Worm (Caenorhabditis elegans): ENCODE measurements around the gene cft-1.

cft-1 gene

ce11 chrV:5559882-5560281, 21.3 kb downstream of the cft-1 start (continued):
- TF ChIP-seq duxl-1 (tag; optimal IDR thresholded peaks at IDR 0.05; ENCODE audit: poor library complexity) (no peak), F10B5.3 (tag; optimal IDR thresholded peaks at IDR 0.05) (no peak), ceh-82 (tag; optimal IDR thresholded peaks at IDR 0.05) (no peak)

DNA sequence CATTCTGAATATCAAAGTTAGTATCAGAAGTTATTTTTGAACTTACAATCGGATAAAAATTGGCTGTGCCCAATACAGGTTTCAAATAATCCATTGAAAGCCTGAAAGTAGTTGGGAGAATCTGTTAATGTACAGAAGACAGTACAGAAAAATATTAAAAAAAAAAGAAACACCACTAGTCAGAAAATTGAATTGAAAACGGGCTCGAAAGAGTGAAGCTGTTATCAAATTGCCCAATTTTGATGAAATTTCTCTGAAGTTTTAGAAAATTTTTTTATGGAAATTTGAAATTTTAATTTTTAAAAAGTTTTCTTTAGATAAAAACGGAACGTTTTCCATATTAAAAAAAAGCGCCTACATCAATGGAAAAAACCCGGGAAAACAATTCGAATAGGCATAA, 28.5 kb downstream of the cft-1 start, which contains the start of gene C18C4.7:
Gene C18C4.7 (minus strand): TSS at position 101 of the 400 bp plus-strand sequence.
- no peak for TF ChIP-seq lir-3 (tag; optimal IDR thresholded peaks at IDR 0.05)
- no peak for TF ChIP-seq lin-29 (GFP tag; IDR thresholded peaks at IDR 0.05)
- TF ChIP-seq F26F4.8 (GFP tag; conservative IDR thresholded peaks at IDR 0.05): no peak
- no peak for TF ChIP-seq ceh-62 (tag; optimal IDR thresholded peaks at IDR 0.05)
- no peak for TF ChIP-seq duxl-1 (tag; optimal IDR thresholded peaks at IDR 0.05; ENCODE audit: poor library complexity)
- TF ChIP-seq egl-27 (tag; optimal IDR thresholded peaks at IDR 0.05): no peak
- no peak for TF ChIP-seq arid-1 (GFP tag; conservative IDR thresholded peaks at IDR 0.05)
- TF ChIP-seq hif-1 (tag; optimal IDR thresholded peaks at IDR 0.05): no peak
- TF ChIP-seq zag-1 (tag; optimal IDR thresholded peaks at IDR 0.05): no peak
- TF ChIP-seq ceh-44 (GFP tag; IDR thresholded peaks at IDR 0.05): no peak
- TF ChIP-seq zfp-3 (GFP tag; conservative IDR thresholded peaks at IDR 0.05): no peak
- no peak for TF ChIP-seq ama-1 (optimal IDR thresholded peaks at IDR 0.05)
- TF ChIP-seq unc-39 (tag; optimal IDR thresholded peaks at IDR 0.05): no peak
- TF ChIP-seq dpl-1 (GFP tag; optimal IDR thresholded peaks at IDR 0.05): no peak
- TF ChIP-seq saeg-2 (GFP tag; IDR thresholded peaks at IDR 0.05): no peak

DNA sequence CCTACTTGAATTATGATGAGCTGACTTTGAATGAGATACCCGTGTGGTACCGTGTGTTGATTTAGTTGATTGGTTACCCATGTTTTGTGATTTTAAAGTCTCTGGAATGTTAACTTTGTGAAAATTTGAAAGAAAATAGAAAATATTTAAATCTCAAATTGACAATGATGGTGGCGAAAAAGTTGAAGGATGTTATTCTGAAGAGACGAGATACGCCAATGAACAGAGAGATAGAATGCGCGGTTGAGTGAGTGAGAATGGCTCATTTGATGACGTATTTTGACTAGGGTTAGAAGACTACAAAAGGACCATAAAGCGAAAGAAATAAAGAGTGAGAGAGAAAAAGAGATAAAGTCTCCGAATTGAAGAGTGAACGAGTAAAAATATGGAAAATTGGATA, 31.8 kb downstream of the cft-1 start, which contains the start of gene glb-6:
Gene glb-6 (minus strand): TSS at position 101 of the 400 bp plus-strand sequence.
- no peak for TF ChIP-seq Y75B8A.6 (GFP tag; IDR thresholded peaks at IDR 0.05)
- TF ChIP-seq attf-4 (tag; optimal IDR thresholded peaks at IDR 0.05): no peak
- TF ChIP-seq fkh-10 (GFP tag; optimal IDR thresholded peaks at IDR 0.05): peak; percentile 63

ce11 chrV:5571691-5572090, 33.1 kb downstream of the cft-1 start:
- no peak for TF ChIP-seq unc-39 (tag; optimal IDR thresholded peaks at IDR 0.05)
- peak; percentile 76 for TF ChIP-seq fkh-10 (GFP tag; optimal IDR thresholded peaks at IDR 0.05)

DNA sequence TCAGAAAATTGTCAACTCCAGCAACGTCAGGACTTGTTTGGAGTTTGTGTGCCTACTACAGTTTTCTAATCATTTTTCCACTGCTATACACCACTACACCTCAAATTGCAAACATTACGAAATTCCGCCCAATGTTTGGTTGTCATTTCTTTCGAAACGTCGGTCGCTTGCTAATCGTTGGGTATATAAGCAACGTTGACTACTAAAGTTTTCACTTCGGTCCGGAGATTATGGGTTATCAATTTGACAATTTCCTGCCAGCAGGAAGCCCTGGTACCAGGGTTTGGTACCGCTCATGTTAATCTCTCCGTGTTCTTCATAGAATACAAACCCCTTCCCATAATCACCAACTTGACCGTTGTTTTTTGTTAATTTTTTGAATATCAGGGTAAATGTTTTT, 37.4 kb downstream of the cft-1 start:
- TF ChIP-seq ctbp-1 (GFP tag; IDR thresholded peaks at IDR 0.05) (0 out of 2 replicates have a peak, but pooled peaks have one; percentile 10), jun-1 (tag; optimal IDR thresholded peaks at IDR 0.05) (no peak), dve-1 (tag; optimal IDR thresholded peaks at IDR 0.05; ENCODE audit: insufficient read depth) (peak; percentile 96), nhr-77 (tag; optimal IDR thresholded peaks at IDR 0.05) (peak; percentile 25), nhr-6 (tag; optimal IDR thresholded peaks at IDR 0.05) (peak; percentile 9), zip-11 (GFP tag; IDR thresholded peaks at IDR 0.05) (no peak), egl-43 (GFP tag; IDR thresholded peaks at IDR 0.05) (0 out of 2 replicates have a peak, but pooled peaks have one; percentile 63), mes-2 (tag; optimal IDR thresholded peaks at IDR 0.05; ENCODE audit: poor library complexity, severe bottlenecking) (peak; percentile 57), pqm-1 (tag; optimal IDR thresholded peaks at IDR 0.05) (peak; percentile 47), fos-1 (tag; optimal IDR thresholded peaks at IDR 0.05) (no peak), nhr-28 (tag; optimal IDR thresholded peaks at IDR 0.05) (peak; percentile 98), mxl-2 (GFP tag; conservative IDR thresholded peaks at IDR 0.05) (no peak), mxl-3 (GFP tag; optimal IDR thresholded peaks at IDR 0.05) (peak; percentile 35), nhr-10 (tag; optimal IDR thresholded peaks at IDR 0.05) (no peak), nhr-111 (GFP tag; optimal IDR thresholded peaks at IDR 0.05) (no peak), zip-2 (tag; optimal IDR thresholded peaks at IDR 0.05) (peak; percentile 92), php-3 (GFP tag; IDR thresholded peaks at IDR 0.05) (0 out of 2 replicates have a peak, but pooled peaks have one; percentile 25), tra-1 (GFP tag; IDR thresholded peaks at IDR 0.05) (0 out of 2 replicates have a peak, but pooled peaks have one; percentile 18), nhr-41 (GFP tag; IDR thresholded peaks at IDR 0.05) (0 out of 2 replicates have a peak, but pooled peaks have one; percentile 33), pha-4 (GFP tag; IDR thresholded peaks at IDR 0.05) (no peak; the same call in 1 of the 2 replicates), pha-4 (tag; optimal IDR thresholded peaks at IDR 0.05) (peak; percentile 61), daf-16 (GFP tag; optimal IDR thresholded peaks at IDR 0.05) (peak in 1 of 2 experiments; percentile 44), daf-16 (tag; optimal IDR thresholded peaks at IDR 0.05) (peak; percentile 90), dmd-6 (GFP tag; IDR thresholded peaks at IDR 0.05) (peak; percentile 76), dmd-8 (GFP tag; IDR thresholded peaks at IDR 0.05) (peak; percentile 68; the same call in 1 of the 2 replicates), hif-1 (tag; optimal IDR thresholded peaks at IDR 0.05) (peak in 1 of 2 experiments; percentile 59)

Data from whole organism, L4 larva.